Worm (Caenorhabditis elegans) whole organism, L1 larva: Measurements from ENCODE around the gene Y52E8A.6.

Experiments used
- C04F5.9 ChIP-seq: sonication (generic microtip); optimal IDR thresholded peaks from 2 replicates; lab custom pipeline; 2016; ENCODE audit warnings: missing genetic modification characterization, missing compliant biosample characterization
- ceh-82 ChIP-seq, 3 experiments: fragments of 150-350 bp in 1 of 3; sonication (generic microtip) in 2 of 3; optimal IDR thresholded peaks; 2 replicates each; lab custom pipeline; 2014 to 2017; ENCODE audit warnings: missing biosample characterization in 3 of 3, missing genetic modification characterization in 3 of 3
- dpl-1 ChIP-seq, 3 experiments: fragments of 150-350 bp in 2 of 3; sonication (generic microtip) in 1 of 3; optimal IDR thresholded peaks; 2 replicates each; lab custom pipeline; 2014 to 2017; ENCODE audit warnings: missing biosample characterization in 3 of 3, missing genetic modification characterization in 3 of 3, missing genetic modification reagents in 3 of 3
- hlh-17 ChIP-seq: fragments of 200-800 bp; sonication (Bioruptor generic); optimal IDR thresholded peaks from 2 replicates; lab custom pipeline; 2018; ENCODE audit warnings: missing genetic modification characterization, mild to moderate bottlenecking, missing compliant biosample characterization, moderate library complexity, borderline replicate concordance
- jun-1 ChIP-seq: fragments of 150-350 bp; optimal IDR thresholded peaks from 2 replicates; lab custom pipeline; 2014; ENCODE audit warnings: missing biosample characterization, missing genetic modification reagents, missing genetic modification characterization
- lin-39 ChIP-seq: fragments of 150-350 bp; optimal IDR thresholded peaks from 2 replicates; lab custom pipeline; 2014; ENCODE audit warnings: missing biosample characterization, missing genetic modification reagents, missing genetic modification characterization
- lir-3 ChIP-seq: sonication (generic microtip); optimal IDR thresholded peaks from 2 replicates; lab custom pipeline; 2016; ENCODE audit warnings: mild to moderate bottlenecking, missing genetic modification characterization, moderate library complexity, missing compliant biosample characterization; ENCODE audit not compliant: poor library complexity
- lsy-2 ChIP-seq, 2 experiments: fragments of 150-350 bp; optimal IDR thresholded peaks; 2 replicates each; lab custom pipeline; 2014; ENCODE audit warnings: missing biosample characterization in 2 of 2, missing genetic modification characterization in 2 of 2
- mdl-1 ChIP-seq, 2 experiments: fragments of 150-350 bp; optimal IDR thresholded peaks; 2 replicates each; lab custom pipeline; 2014 to 2017; ENCODE audit warnings: missing biosample characterization in 2 of 2, missing genetic modification characterization in 2 of 2, inconsistent platforms in 1 of 2
- nhr-71 ChIP-seq: sonication (generic microtip); optimal IDR thresholded peaks from 2 replicates; lab custom pipeline; 2016; ENCODE audit warnings: mild to moderate bottlenecking, missing genetic modification characterization, moderate library complexity, missing compliant biosample characterization
- snu-23 ChIP-seq: sonication (generic microtip); optimal IDR thresholded peaks from 2 replicates; lab custom pipeline; 2016; ENCODE audit warnings: missing genetic modification characterization, missing compliant biosample characterization
- unc-98 ChIP-seq: fragments of 200-800 bp; sonication (Bioruptor generic); IDR thresholded peaks from 2 replicates; pipeline ENCODE4 v1.3.6; 2022; ENCODE audit warnings: missing genetic modification characterization, missing compliant biosample characterization

DNA sequence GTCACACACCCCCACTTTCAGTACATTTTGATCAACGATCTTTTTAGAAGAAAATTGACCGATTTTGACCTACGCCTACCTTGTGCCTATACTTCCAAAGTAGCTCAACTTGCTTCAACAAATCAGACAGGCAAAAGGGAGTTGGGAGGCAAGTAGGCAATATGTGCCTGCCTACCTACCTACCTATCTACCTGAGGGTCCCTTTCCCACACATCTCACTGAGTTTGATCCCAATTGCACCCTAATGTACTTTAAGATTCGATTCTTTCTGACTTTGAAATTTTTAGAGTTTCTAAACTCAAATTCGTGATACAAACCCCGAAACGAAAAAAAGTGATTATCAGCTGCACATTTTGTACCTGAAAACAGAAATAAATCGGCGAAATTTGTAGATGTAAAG, 52.1 kb downstream of the Y52E8A.6 start:
- TF ChIP-seq dpl-1 (GFP tag; optimal IDR thresholded peaks at IDR 0.05; lab: Kevin White, UChicago) (no peak), snu-23 (GFP tag; lab: Kevin White, UChicago) (no peak), lin-39 (tag; lab: Kevin White, UChicago) (no peak), hlh-17 (GFP tag; lab: Kevin White, UChicago) (no peak), C04F5.9 (tag; lab: Kevin White, UChicago) (no peak), ceh-82 (tag; optimal IDR thresholded peaks at IDR 0.05; lab: Kevin White, UChicago) (no peak), jun-1 (tag; lab: Kevin White, UChicago) (no peak), lir-3 (tag; lab: Kevin White, UChicago) (no peak), mdl-1 (tag; optimal IDR thresholded peaks at IDR 0.05; lab: Kevin White, UChicago) (no peak), nhr-71 (tag; lab: Kevin White, UChicago) (no peak), lsy-2 (tag; optimal IDR thresholded peaks at IDR 0.05; lab: Kevin White, UChicago) (no peak), unc-98 (no peak)
